Worm (Caenorhabditis elegans) whole organism, L2 larva: ENCODE measurements around the gene str-249.

Experiments used
- C34F6.9 ChIP-seq: fragments of 150-350 bp; optimal IDR thresholded peaks from 2 replicates; lab custom pipeline; 2014; ENCODE audit warnings: missing biosample characterization, missing genetic modification characterization
- F13H6.1 ChIP-seq: sonication (generic microtip); optimal IDR thresholded peaks from 2 replicates; lab custom pipeline; 2016; ENCODE audit warnings: missing genetic modification characterization, missing compliant biosample characterization
- ZK546.5 ChIP-seq: sonication (generic microtip); optimal IDR thresholded peaks from 2 replicates; lab custom pipeline; 2017; ENCODE audit warnings: missing biosample characterization, missing genetic modification characterization
- aly-2 ChIP-seq: fragments of 150-350 bp; optimal IDR thresholded peaks from 2 replicates; lab custom pipeline; 2014; ENCODE audit warnings: missing biosample characterization, missing genetic modification characterization
- ama-1 ChIP-seq: fragments of 150-350 bp; optimal IDR thresholded peaks from 2 replicates; lab custom pipeline; 2018; ENCODE audit warnings: inconsistent platforms
- blmp-1 ChIP-seq: sonication (generic microtip); optimal IDR thresholded peaks from 2 replicates; lab custom pipeline; 2017; ENCODE audit warnings: missing genetic modification characterization, mild to moderate bottlenecking, missing compliant biosample characterization, antibody characterized with exemption, moderate library complexity; ENCODE audit not compliant: insufficient read depth
- ceh-16 ChIP-seq: fragments of 150-350 bp; optimal IDR thresholded peaks from 2 replicates; lab custom pipeline; 2014; ENCODE audit warnings: missing biosample characterization, missing genetic modification characterization
- ceh-82 ChIP-seq: fragments of 150-350 bp; optimal IDR thresholded peaks from 2 replicates; lab custom pipeline; 2014; ENCODE audit warnings: missing biosample characterization, missing genetic modification characterization
- dmd-4 ChIP-seq: sonication (generic microtip); optimal IDR thresholded peaks from 2 replicates; lab custom pipeline; 2017; ENCODE audit warnings: missing biosample characterization, missing genetic modification characterization
- egl-27 ChIP-seq: sonication (generic microtip); optimal IDR thresholded peaks from 3 replicates; lab custom pipeline; 2017; ENCODE audit warnings: missing biosample characterization, missing genetic modification reagents, missing genetic modification characterization
- elt-3 ChIP-seq: sonication (generic microtip); optimal IDR thresholded peaks from 2 replicates; lab custom pipeline; 2017; ENCODE audit warnings: missing biosample characterization, missing genetic modification characterization
- fos-1 ChIP-seq: fragments of 150-350 bp; optimal IDR thresholded peaks from 2 replicates; lab custom pipeline; 2014; ENCODE audit warnings: missing biosample characterization, missing genetic modification characterization
- gmeb-1 ChIP-seq: fragments of 150-350 bp; optimal IDR thresholded peaks from 2 replicates; lab custom pipeline; 2014; ENCODE audit warnings: missing biosample characterization, missing genetic modification characterization
- lin-11 ChIP-seq: fragments of 150-350 bp; sonication (generic microtip); optimal IDR thresholded peaks from 2 replicates; lab custom pipeline; 2014; ENCODE audit warnings: missing biosample characterization, missing genetic modification characterization, inconsistent platforms, mixed read lengths
- lin-13 ChIP-seq: fragments of 150-350 bp; optimal IDR thresholded peaks from 2 replicates; lab custom pipeline; 2014; ENCODE audit warnings: missing biosample characterization, missing genetic modification reagents, missing genetic modification characterization
- nhr-10 ChIP-seq: sonication (generic microtip); optimal IDR thresholded peaks from 2 replicates; lab custom pipeline; 2017; ENCODE audit warnings: missing biosample characterization, missing genetic modification characterization
- nhr-11 ChIP-seq: fragments of 150-350 bp; optimal IDR thresholded peaks from 2 replicates; lab custom pipeline; 2014; ENCODE audit warnings: missing biosample characterization, missing genetic modification characterization
- nhr-12 ChIP-seq: fragments of 150-350 bp; optimal IDR thresholded peaks from 2 replicates; lab custom pipeline; 2014; ENCODE audit warnings: missing biosample characterization, missing genetic modification characterization
- nhr-129 ChIP-seq: fragments of 150-350 bp; optimal IDR thresholded peaks from 2 replicates; lab custom pipeline; 2014; ENCODE audit warnings: missing biosample characterization, missing genetic modification characterization
- nhr-21 ChIP-seq: fragments of 150-350 bp; optimal IDR thresholded peaks from 2 replicates; lab custom pipeline; 2014; ENCODE audit warnings: missing biosample characterization, missing genetic modification characterization
- nhr-23 ChIP-seq: fragments of 150-350 bp; optimal IDR thresholded peaks from 2 replicates; lab custom pipeline; 2014; ENCODE audit warnings: missing biosample characterization, missing genetic modification reagents, missing genetic modification characterization
- nhr-25 ChIP-seq: fragments of 150-350 bp; sonication (generic microtip); optimal IDR thresholded peaks from 3 replicates; lab custom pipeline; 2014; ENCODE audit warnings: missing biosample characterization, missing genetic modification characterization
- peb-1 ChIP-seq: fragments of 150-350 bp; optimal IDR thresholded peaks from 2 replicates; lab custom pipeline; 2014; ENCODE audit warnings: missing biosample characterization, missing genetic modification characterization
- sem-4 ChIP-seq: fragments of 150-350 bp; optimal IDR thresholded peaks from 2 replicates; lab custom pipeline; 2014; ENCODE audit warnings: missing biosample characterization, missing genetic modification reagents, missing genetic modification characterization
- sma-3 ChIP-seq: sonication (generic microtip); optimal IDR thresholded peaks from 2 replicates; lab custom pipeline; 2016; ENCODE audit warnings: missing genetic modification reagents, missing genetic modification characterization, missing compliant biosample characterization
- sma-9 ChIP-seq, 2 experiments: fragments of 150-350 bp in 1 of 2; sonication (generic microtip) in 1 of 2; optimal IDR thresholded peaks; 2 replicates each; lab custom pipeline; 2014 to 2016; ENCODE audit warnings: missing genetic modification characterization in 2 of 2, mild to moderate bottlenecking in 1 of 2, missing biosample characterization in 1 of 2, missing compliant biosample characterization in 1 of 2, missing genetic modification reagents in 1 of 2, moderate library complexity in 1 of 2
- snpc-4 ChIP-seq: fragments of 150-350 bp; optimal IDR thresholded peaks from 2 replicates; lab custom pipeline; 2014; ENCODE audit warnings: missing biosample characterization, missing genetic modification characterization
- unc-55 ChIP-seq: fragments of 150-350 bp; sonication (generic microtip); optimal IDR thresholded peaks from 3 replicates; lab custom pipeline; 2014; ENCODE audit warnings: missing biosample characterization, missing genetic modification reagents, missing genetic modification characterization
- ztf-1 ChIP-seq: fragments of 200-800 bp; sonication (Bioruptor generic); conservative IDR thresholded peaks from 2 replicates; pipeline ENCODE4 v1.3.6; 2022; ENCODE audit warnings: missing genetic modification characterization, missing compliant biosample characterization
- ztf-11 ChIP-seq: sonication (generic microtip); optimal IDR thresholded peaks from 2 replicates; lab custom pipeline; 2017; ENCODE audit warnings: missing biosample characterization, missing genetic modification characterization
- ztf-4 ChIP-seq: fragments of 150-350 bp; optimal IDR thresholded peaks from 2 replicates; lab custom pipeline; 2014; ENCODE audit warnings: missing biosample characterization, missing genetic modification characterization

str-249 gene

DNA sequence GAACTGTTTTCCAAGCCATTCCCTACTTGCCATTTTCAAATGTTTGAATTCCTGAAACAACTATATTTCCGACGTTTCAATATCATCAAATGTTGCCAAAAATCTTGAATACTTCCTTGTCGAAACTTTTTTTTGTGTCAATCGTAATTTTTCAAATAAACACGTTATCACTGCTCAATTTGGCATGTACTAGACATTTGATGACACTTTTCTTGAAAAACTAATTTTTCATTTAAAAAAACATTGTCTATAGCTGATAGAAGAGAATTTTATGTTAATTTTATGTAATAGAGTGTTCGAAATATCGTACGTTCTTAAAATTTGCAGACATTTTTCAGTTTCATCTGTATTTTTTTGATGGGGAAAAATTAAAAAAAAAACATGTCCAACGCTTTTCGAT is 3.8 kb downstream of the str-249 start:
- TF ChIP-seq blmp-1 (tag; lab: Kevin White, UChicago) (no peak), egl-27 (tag; lab: Kevin White, UChicago) (no peak), nhr-25 (tag; lab: Kevin White, UChicago) (no peak), sma-3 (GFP tag; lab: Kevin White, UChicago) (no peak)

DNA sequence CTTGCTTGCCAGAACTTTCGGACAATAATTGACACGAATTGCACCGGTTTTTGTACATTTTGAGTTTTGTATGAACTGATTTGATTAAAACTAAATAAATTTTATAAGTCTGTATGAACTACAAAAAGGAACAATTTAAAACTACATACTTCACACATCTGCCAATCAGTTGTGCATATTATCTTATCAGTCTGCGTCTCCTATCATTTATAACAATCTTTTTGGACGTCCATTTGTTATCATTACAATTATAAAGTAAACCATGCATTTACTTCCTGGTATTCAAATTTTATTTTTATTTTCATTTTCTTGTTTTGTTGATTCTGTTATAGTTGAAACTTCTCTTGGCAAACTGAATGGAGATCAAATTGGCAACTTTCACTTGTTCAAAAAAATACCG is 6.4 kb downstream of the str-249 start, which contains the start of gene cest-10:
Gene cest-10, plus strand, starts transcription at position 254 of the 400 bp plus-strand sequence.
- TF ChIP-seq egl-27 (tag; lab: Kevin White, UChicago), result no peak
- TF ChIP-seq nhr-129, result no peak
- peak; percentile 65 for TF ChIP-seq fos-1 (tag; lab: Kevin White, UChicago)
- peak; percentile 29 for TF ChIP-seq sma-9 (GFP tag; optimal IDR thresholded peaks at IDR 0.05; lab: Kevin White, UChicago)
- no peak for TF ChIP-seq sma-9 (tag; optimal IDR thresholded peaks at IDR 0.05; lab: Kevin White, UChicago)
- no peak for TF ChIP-seq ztf-11 (tag; lab: Kevin White, UChicago)
- no peak for TF ChIP-seq ztf-4 (tag; lab: Kevin White, UChicago)
- TF ChIP-seq nhr-12 (tag; lab: Kevin White, UChicago), result no peak
- peak; percentile 40 for TF ChIP-seq nhr-25 (tag; lab: Kevin White, UChicago)
- TF ChIP-seq blmp-1 (tag; lab: Kevin White, UChicago), result peak; percentile 9

DNA sequence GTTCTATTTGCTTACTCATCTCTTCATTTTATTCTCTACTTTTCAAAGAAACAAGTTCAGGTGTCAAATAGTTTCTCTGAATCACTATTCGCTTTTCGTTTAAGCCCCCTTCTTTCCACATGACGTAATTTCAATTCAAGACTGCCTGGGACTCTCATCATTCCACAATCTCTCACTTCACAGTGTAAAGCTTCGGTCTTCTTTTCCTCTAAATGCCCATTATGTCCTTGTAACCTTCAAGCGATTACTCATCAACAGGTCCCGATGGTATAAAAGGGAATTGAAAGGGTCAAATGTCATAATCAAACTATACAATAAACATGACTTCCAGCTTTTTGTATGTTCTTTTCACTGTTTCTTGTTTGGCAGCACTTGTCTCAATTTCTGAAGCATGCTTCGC is 7.7 kb downstream of the str-249 start, which contains the start of gene C42D4.3:
Gene C42D4.3, plus strand, starts transcription at position 298 of the 400 bp plus-strand sequence.
- TF ChIP-seq nhr-25 (tag; lab: Kevin White, UChicago) (peak; percentile 86), unc-55 (GFP tag; lab: Kevin White, UChicago) (no peak), fos-1 (tag; lab: Kevin White, UChicago) (peak; percentile 52)

ce11 chrIV:7176887-7177286 is 9.8 kb downstream of the str-249 start, which contains the start of gene str-44:
Gene str-44 (plus strand): TSS chrIV:7177187.
- no peak for TF ChIP-seq nhr-25 (tag; lab: Kevin White, UChicago)
- TF ChIP-seq ztf-4 (tag; lab: Kevin White, UChicago), result no peak
- TF ChIP-seq fos-1 (tag; lab: Kevin White, UChicago), result no peak
- TF ChIP-seq lin-13 (GFP tag; lab: Kevin White, UChicago), result no peak
- no peak for TF ChIP-seq aly-2
- no peak for TF ChIP-seq C34F6.9
- no peak for TF ChIP-seq nhr-23 (tag; lab: Kevin White, UChicago)
- no peak for TF ChIP-seq gmeb-1 (tag; lab: Kevin White, UChicago)
- no peak for TF ChIP-seq sma-9 (GFP tag; optimal IDR thresholded peaks at IDR 0.05; lab: Kevin White, UChicago)
- no peak for TF ChIP-seq sma-9 (tag; optimal IDR thresholded peaks at IDR 0.05; lab: Kevin White, UChicago)
- TF ChIP-seq ZK546.5 (tag; lab: Kevin White, UChicago), result no peak
- no peak for TF ChIP-seq snpc-4 (tag; lab: Kevin White, UChicago)
- TF ChIP-seq sem-4, result no peak
- no peak for TF ChIP-seq unc-55 (GFP tag; lab: Kevin White, UChicago)
- no peak for TF ChIP-seq elt-3
- TF ChIP-seq nhr-12 (tag; lab: Kevin White, UChicago), result no peak
- no peak for TF ChIP-seq ztf-1 (GFP tag; lab: Robert Waterston, UW)
- no peak for TF ChIP-seq ceh-82
- no peak for TF ChIP-seq blmp-1 (tag; lab: Kevin White, UChicago)
- TF ChIP-seq nhr-10, result no peak

- TF ChIP-seq sma-9 (GFP tag; optimal IDR thresholded peaks at IDR 0.05; lab: Kevin White, UChicago) (no peak), sma-9 (tag; optimal IDR thresholded peaks at IDR 0.05; lab: Kevin White, UChicago) (no peak), peb-1 (no peak), lin-11 (tag; lab: Kevin White, UChicago) (no peak), C34F6.9 (no peak), elt-3 (no peak), ama-1 (no peak), nhr-11 (tag; lab: Kevin White, UChicago) (no peak), nhr-12 (tag; lab: Kevin White, UChicago) (no peak), F13H6.1 (tag; lab: Kevin White, UChicago) (no peak), ceh-16 (tag; lab: Kevin White, UChicago) (no peak), egl-27 (tag; lab: Kevin White, UChicago) (no peak), snpc-4 (tag; lab: Kevin White, UChicago) (no peak), aly-2 (no peak), nhr-21 (tag; lab: Kevin White, UChicago) (no peak), lin-13 (GFP tag; lab: Kevin White, UChicago) (no peak), dmd-4 (tag; lab: Kevin White, UChicago) (no peak), ZK546.5 (tag; lab: Kevin White, UChicago) (no peak), fos-1 (tag; lab: Kevin White, UChicago) (no peak), nhr-25 (tag; lab: Kevin White, UChicago) (no peak)
These were observed 11.3 kb downstream of the str-249 start, which contains the start of gene C42D4.19 for ce11 chrIV:7175346-7175745. Gene C42D4.19 (plus strand): TSS chrIV:7175646.
